Fruit fly (Drosophila melanogaster): Measurements from ENCODE around the gene CG34263.

The CG34263 gene

DNA sequence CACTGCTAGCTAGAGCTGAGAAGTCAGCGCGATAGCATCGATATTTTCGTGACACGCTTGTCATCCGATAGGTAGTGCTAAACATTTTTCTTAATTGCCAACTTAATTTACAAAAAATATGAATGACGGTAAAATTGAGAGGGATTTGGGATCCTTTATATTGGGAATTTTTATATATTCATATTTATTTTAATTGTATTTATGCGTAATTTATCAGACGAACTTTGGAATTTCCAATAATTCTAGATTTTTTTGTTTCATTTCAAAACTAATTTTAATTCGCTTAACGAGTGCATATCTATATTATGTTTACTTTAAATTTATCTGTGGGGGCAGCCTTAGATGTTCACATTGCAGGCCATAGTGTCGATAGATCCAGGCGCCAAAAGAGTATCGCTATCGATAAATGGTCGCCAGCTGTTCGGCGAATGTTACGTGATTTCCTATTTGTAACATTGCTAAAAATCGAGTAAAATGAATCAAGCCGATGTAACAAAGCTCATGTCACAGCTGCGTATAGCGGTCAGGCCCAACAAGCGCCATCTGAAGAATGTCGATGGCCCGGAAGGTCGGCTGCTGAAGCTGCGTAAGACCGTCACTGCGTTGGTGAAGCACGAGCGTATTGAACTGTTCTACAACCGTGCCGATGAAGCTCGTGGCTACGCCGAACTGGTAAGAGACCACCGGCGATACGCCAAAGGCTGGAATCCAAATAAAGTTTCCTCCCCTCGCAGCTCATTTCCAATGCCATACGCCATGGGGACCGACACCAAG lies 1.1 kb downstream of the CG34263 start, which contains the start of the genes Tudor-SN and mRpL17 (continued):
- TF ChIP-seq CG7928 (GFP tag; optimal IDR thresholded peaks at IDR 0.05), result peak; percentile 17
- TF ChIP-seq CG6254 (GFP tag; optimal IDR thresholded peaks at IDR 0.05), result peak; percentile 33
- peak; percentile 42 for TF ChIP-seq Ets97D (GFP tag; optimal IDR thresholded peaks at IDR 0.05)
- TF ChIP-seq CG12236 (GFP tag; optimal IDR thresholded peaks at IDR 0.05), result no peak
- no peak for TF ChIP-seq maf-S (GFP tag; optimal IDR thresholded peaks at IDR 0.05)
- TF ChIP-seq CG6813 (GFP tag; optimal IDR thresholded peaks at IDR 0.05), result no peak
- TF ChIP-seq so (GFP tag; IDR thresholded peaks at IDR 0.05), result no peak
- TF ChIP-seq CG6689 (GFP tag; IDR thresholded peaks at IDR 0.05), result 0 out of 2 replicates have a peak, but pooled peaks have one; percentile 7
- TF ChIP-seq Side (GFP tag; optimal IDR thresholded peaks at IDR 0.05), result no peak
- TF ChIP-seq Gug (GFP tag; IDR thresholded peaks at IDR 0.05), result peak; percentile 54; the same call in 1 of the 4 replicates
- TF ChIP-seq CG1647 (GFP tag; optimal IDR thresholded peaks at IDR 0.05), result no peak
- TF ChIP-seq Fer2 (tag; optimal IDR thresholded peaks at IDR 0.05), result no peak
- TF ChIP-seq CG17186 (GFP tag; optimal IDR thresholded peaks at IDR 0.05), result peak; percentile 25
- no peak for TF ChIP-seq Atf3 (GFP tag; optimal IDR thresholded peaks at IDR 0.05)
- no peak for TF ChIP-seq CG11723 (GFP tag; optimal IDR thresholded peaks at IDR 0.05)
- no peak for TF ChIP-seq repo (GFP tag; optimal IDR thresholded peaks at IDR 0.05)
- peak; percentile 6 for TF ChIP-seq CTCF (GFP tag; optimal IDR thresholded peaks at IDR 0.05)
- peak; percentile 38 for TF ChIP-seq D19A (tag; optimal IDR thresholded peaks at IDR 0.05)
- TF ChIP-seq CG4617 (GFP tag; optimal IDR thresholded peaks at IDR 0.05; ENCODE audit: borderline replicate concordance), result no peak
- TF ChIP-seq br (optimal IDR thresholded peaks at IDR 0.05), result no peak
- no peak for TF ChIP-seq Tbp (GFP tag; optimal IDR thresholded peaks at IDR 0.05)
- TF ChIP-seq Atf-2 (GFP tag; optimal IDR thresholded peaks at IDR 0.05), result no peak
- no peak for TF ChIP-seq CG18764 (GFP tag; optimal IDR thresholded peaks at IDR 0.05)
- TF ChIP-seq jumu (GFP tag; optimal IDR thresholded peaks at IDR 0.05), result no peak
- TF ChIP-seq bcd (GFP tag; optimal IDR thresholded peaks at IDR 0.05), result peak; percentile 30
- TF ChIP-seq CG7556 (GFP tag; optimal IDR thresholded peaks at IDR 0.05), result peak; percentile 34
- peak; percentile 15 for TF ChIP-seq cato (GFP tag; optimal IDR thresholded peaks at IDR 0.05; ENCODE audit: borderline replicate concordance)
- TF ChIP-seq CG15269 (tag; optimal IDR thresholded peaks at IDR 0.05), result peak; percentile 40
- peak; percentile 46 for TF ChIP-seq grau (tag; optimal IDR thresholded peaks at IDR 0.05)
- TF ChIP-seq cwo (GFP tag; optimal IDR thresholded peaks at IDR 0.05), result no peak
- no peak for TF ChIP-seq pan (optimal IDR thresholded peaks at IDR 0.05)
- peak in 1 of 2 experiments; percentile 27 for TF ChIP-seq pan (GFP tag; optimal IDR thresholded peaks at IDR 0.05 in 1 of 2, IDR thresholded peaks at IDR 0.05 in 1 of 2)
- peak; percentile 59 for TF ChIP-seq CG2120 (GFP tag; optimal IDR thresholded peaks at IDR 0.05)
- no peak for TF ChIP-seq insv (GFP tag; optimal IDR thresholded peaks at IDR 0.05)
- TF ChIP-seq CG17361 (GFP tag; IDR thresholded peaks at IDR 0.05), result peak; percentile 66; the same call in 2 of the 3 replicates
- peak; percentile 16 for TF ChIP-seq CG1792 (GFP tag; optimal IDR thresholded peaks at IDR 0.05)
- TF ChIP-seq Nf-YA (GFP tag; IDR thresholded peaks at IDR 0.05), result no peak
- TF ChIP-seq MBD-R2 (GFP tag; IDR thresholded peaks at IDR 0.05), result peak; percentile 72
- no peak for TF ChIP-seq jigr1 (GFP tag; IDR thresholded peaks at IDR 0.05)
- no peak for TF ChIP-seq croc (GFP tag; conservative IDR thresholded peaks at IDR 0.05)
- no peak for TF ChIP-seq CG11398 (GFP tag; optimal IDR thresholded peaks at IDR 0.05)
- no peak for TF ChIP-seq CG14667 (GFP tag; IDR thresholded peaks at IDR 0.05)
- 0 out of 2 replicates have a peak, but pooled peaks have one; percentile 33 for TF ChIP-seq CG16779 (GFP tag; IDR thresholded peaks at IDR 0.05)
- TF ChIP-seq CG2202 (tag; optimal IDR thresholded peaks at IDR 0.05), result no peak
- TF ChIP-seq Sry-β (GFP tag; optimal IDR thresholded peaks at IDR 0.05), result peak; percentile 55
- peak; percentile 13 for TF ChIP-seq fd96Cb (tag; optimal IDR thresholded peaks at IDR 0.05)
- TF ChIP-seq psq (GFP tag; optimal IDR thresholded peaks at IDR 0.05), result peak; percentile 2
- TF ChIP-seq CG3847 (GFP tag; IDR thresholded peaks at IDR 0.05), result peak; percentile 59
- no peak for TF ChIP-seq Mrtf (GFP tag; IDR thresholded peaks at IDR 0.05)
- TF ChIP-seq CG16813 (GFP tag; IDR thresholded peaks at IDR 0.05; ENCODE audit: partially characterized antibody), result peak; percentile 98
- TF ChIP-seq Doc3 (GFP tag; IDR thresholded peaks at IDR 0.05; ENCODE audit: partially characterized antibody), result peak; percentile 84

Data from whole organism, embryonic.